Worm (Caenorhabditis elegans): ENCODE data around the gene fbxc-26.

DNA sequence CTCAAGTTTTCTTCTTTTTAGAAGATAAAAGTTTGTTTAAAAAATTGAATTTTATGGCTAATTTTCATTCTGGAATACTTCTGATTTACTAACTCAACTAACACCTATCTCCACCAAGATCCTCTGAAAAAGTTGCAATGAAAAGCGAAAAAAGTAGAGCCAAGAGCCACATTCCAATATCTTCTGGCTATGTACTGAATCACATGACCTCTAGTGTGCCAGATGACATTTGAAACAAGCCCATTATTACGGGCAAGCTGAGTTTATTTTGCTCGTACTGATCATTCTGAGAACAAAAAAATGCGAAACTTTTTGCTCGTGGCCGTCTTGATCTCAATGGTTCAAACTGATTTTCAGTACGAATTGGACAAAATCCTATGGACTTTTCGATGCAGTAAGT, 15.3 kb downstream of the fbxc-26 start, which contains the start of gene irld-36:
- no peak for TF ChIP-seq snpc-4 (tag; optimal IDR thresholded peaks at IDR 0.05)
- TF ChIP-seq nhr-237 (tag; optimal IDR thresholded peaks at IDR 0.05): no peak
- TF ChIP-seq fkh-10 (GFP tag; optimal IDR thresholded peaks at IDR 0.05): no peak
- TF ChIP-seq pqm-1 (tag; optimal IDR thresholded peaks at IDR 0.05): no peak
- no peak for TF ChIP-seq aly-2 (tag; optimal IDR thresholded peaks at IDR 0.05)
- TF ChIP-seq jun-1 (tag; optimal IDR thresholded peaks at IDR 0.05): no peak
- TF ChIP-seq elt-1 (tag; optimal IDR thresholded peaks at IDR 0.05): no peak
- no peak for TF ChIP-seq nhr-76 (tag; optimal IDR thresholded peaks at IDR 0.05)
- no peak for TF ChIP-seq unc-62 (GFP tag; optimal IDR thresholded peaks at IDR 0.05)
- no peak for TF ChIP-seq pha-4 (tag; optimal IDR thresholded peaks at IDR 0.05)
- TF ChIP-seq egl-27 (tag; optimal IDR thresholded peaks at IDR 0.05): no peak
- no peak for TF ChIP-seq sea-2 (GFP tag; optimal IDR thresholded peaks at IDR 0.05)
- no peak for TF ChIP-seq nhr-11 (tag; optimal IDR thresholded peaks at IDR 0.05)
